Fruit fly (Drosophila melanogaster) whole organism, embryonic: ENCODE data around the gene Ugt305A1.
A peak's percentile ranks its signal among the peaks of the same experiment; 100 is the strongest.

ENCODE experiments used
- ATbp ChIP-seq: fragments of 200-800 bp; sonication (Bioruptor generic); optimal IDR thresholded peaks from 2 replicates; lab custom pipeline; 2017; ENCODE audit warnings: missing biosample characterization, mild to moderate bottlenecking, missing genetic modification characterization, missing genetic modification reagents
- Ada2b ChIP-seq: fragments of 200-800 bp; sonication (Bioruptor generic); IDR thresholded peaks from 2 replicates; pipeline ENCODE4 v1.3.6; 2022; ENCODE audit warnings: missing biosample characterization, missing genetic modification characterization
- Antp ChIP-seq: fragments of 200-800 bp; sonication (Bioruptor generic); optimal IDR thresholded peaks from 3 replicates; lab custom pipeline; 2016; ENCODE audit warnings: missing biosample characterization, missing genetic modification characterization
- CG10462 ChIP-seq: fragments of 200-800 bp; sonication (Bioruptor generic); optimal IDR thresholded peaks from 2 replicates; lab custom pipeline; 2016; ENCODE audit warnings: missing biosample characterization, missing genetic modification characterization
- CG18476 ChIP-seq: fragments of 200-800 bp; sonication (Bioruptor generic); optimal IDR thresholded peaks from 2 replicates; lab custom pipeline; 2016; ENCODE audit warnings: missing biosample characterization, mild to moderate bottlenecking, missing genetic modification characterization
- CG2120 ChIP-seq: fragments of 200-800 bp; sonication (Bioruptor generic); optimal IDR thresholded peaks from 3 replicates; lab custom pipeline; 2016; ENCODE audit warnings: missing biosample characterization, missing genetic modification characterization
- CG3065 ChIP-seq: fragments of 200-800 bp; sonication (Bioruptor generic); optimal IDR thresholded peaks from 2 replicates; lab custom pipeline; 2016; ENCODE audit warnings: missing biosample characterization, missing genetic modification characterization
- CG3838 ChIP-seq: fragments of 200-800 bp; sonication (Bioruptor generic); optimal IDR thresholded peaks from 3 replicates; lab custom pipeline; 2016; ENCODE audit warnings: missing biosample characterization, missing genetic modification characterization
- CG4282 ChIP-seq: fragments of 200-800 bp; sonication (Bioruptor generic); optimal IDR thresholded peaks from 2 replicates; lab custom pipeline; 2016; ENCODE audit warnings: missing biosample characterization, missing genetic modification characterization
- CG4707 ChIP-seq: fragments of 200-800 bp; sonication (Bioruptor generic); optimal IDR thresholded peaks from 2 replicates; lab custom pipeline; 2018; ENCODE audit warnings: missing biosample characterization, mild to moderate bottlenecking, missing genetic modification characterization, moderate library complexity
- CG6254 ChIP-seq: fragments of 200-800 bp; sonication (Bioruptor generic); optimal IDR thresholded peaks from 3 replicates; lab custom pipeline; 2017; ENCODE audit warnings: mild to moderate bottlenecking, missing biosample characterization, missing genetic modification reagents, missing genetic modification characterization
- CG7357 ChIP-seq: fragments of 200-800 bp; sonication (Bioruptor generic); IDR thresholded peaks from 3 replicates; pipeline ENCODE4 v1.3.6; 2022; ENCODE audit warnings: missing biosample characterization, missing genetic modification characterization
- Chrac-16 ChIP-seq: fragments of 200-800 bp; sonication (Bioruptor generic); optimal IDR thresholded peaks from 3 replicates; lab custom pipeline; 2016; ENCODE audit warnings: missing biosample characterization, missing genetic modification characterization
- Doc3 ChIP-seq: fragments of 200-800 bp; sonication (Bioruptor generic); IDR thresholded peaks from 3 replicates; pipeline ENCODE4 v1.3.6; 2022; ENCODE audit warnings: missing biosample characterization, missing genetic modification characterization; ENCODE audit not compliant: partially characterized antibody
- ERR ChIP-seq: fragments of 200-800 bp; sonication (Bioruptor generic); optimal IDR thresholded peaks from 2 replicates; lab custom pipeline; 2016; ENCODE audit warnings: missing biosample characterization, missing genetic modification characterization
- HLH3B ChIP-seq: fragments of 200-800 bp; sonication (Bioruptor generic); IDR thresholded peaks from 2 replicates; pipeline ENCODE4 v1.3.6; 2022; ENCODE audit warnings: missing biosample characterization, missing genetic modification characterization
- Hey ChIP-seq: fragments of 200-800 bp; sonication (Bioruptor generic); optimal IDR thresholded peaks from 3 replicates; lab custom pipeline; 2018; ENCODE audit warnings: missing biosample characterization, mild to moderate bottlenecking, missing genetic modification characterization
- NC2β ChIP-seq: fragments of 200-800 bp; sonication (Bioruptor generic); optimal IDR thresholded peaks from 2 replicates; lab custom pipeline; 2016; ENCODE audit warnings: missing biosample characterization, missing genetic modification characterization
- Neu2 ChIP-seq: fragments of 200-800 bp; sonication (Bioruptor generic); optimal IDR thresholded peaks from 3 replicates; lab custom pipeline; 2016; ENCODE audit warnings: missing biosample characterization, missing genetic modification characterization, borderline replicate concordance
- bsh ChIP-seq, 2 experiments: fragments of 200-800 bp; sonication (Bioruptor generic); optimal IDR thresholded peaks; 2 replicates each; lab custom pipeline; 2017 to 2018; ENCODE audit warnings: mild to moderate bottlenecking in 2 of 2, missing biosample characterization in 2 of 2, missing genetic modification characterization in 2 of 2, moderate library complexity in 1 of 2
- emc ChIP-seq: fragments of 200-800 bp; sonication (Bioruptor generic); optimal IDR thresholded peaks from 2 replicates; lab custom pipeline; 2016; ENCODE audit warnings: missing biosample characterization, missing genetic modification characterization
- en ChIP-seq: fragments of 200-800 bp; sonication (Bioruptor generic); optimal IDR thresholded peaks from 2 replicates; lab custom pipeline; 2016; ENCODE audit warnings: missing biosample characterization, missing genetic modification characterization
- esg ChIP-seq: fragments of 200-800 bp; sonication (Bioruptor generic); conservative IDR thresholded peaks from 2 replicates; pipeline ENCODE4 v1.3.6; 2022; ENCODE audit warnings: missing biosample characterization, missing genetic modification characterization
- fd96Cb ChIP-seq: fragments of 200-800 bp; sonication (Bioruptor generic); optimal IDR thresholded peaks from 2 replicates; lab custom pipeline; 2018; ENCODE audit warnings: missing biosample characterization, mild to moderate bottlenecking, missing genetic modification characterization, moderate library complexity
- ftz-f1 ChIP-seq: fragments of 200-800 bp; sonication (Bioruptor generic); optimal IDR thresholded peaks from 2 replicates; lab custom pipeline; 2016; ENCODE audit warnings: missing biosample characterization, missing genetic modification characterization
- insv ChIP-seq, 2 experiments: fragments of 200-800 bp; sonication (Bioruptor generic); optimal IDR thresholded peaks; 3 replicates each; lab custom pipeline; 2016 to 2018; ENCODE audit warnings: missing biosample characterization in 2 of 2, missing genetic modification characterization in 2 of 2
- prd ChIP-seq, 3 experiments: fragments of >200 bp in 2 of 3; fragments of 200-800 bp in 1 of 3; sonication (Bioruptor generic) in 1 of 3; optimal IDR thresholded peaks in 2 of 3; IDR thresholded peaks in 1 of 3; 2 replicates in 2 of 3; 3 replicates in 1 of 3; pipeline versions ENCODE4 v1.3.6 to Lab custom; 2017 to 2022; ENCODE audit warnings: missing biosample characterization in 1 of 3, missing genetic modification characterization in 1 of 3
- tin ChIP-seq: fragments of 200-800 bp; sonication (Bioruptor generic); optimal IDR thresholded peaks from 3 replicates; lab custom pipeline; 2016; ENCODE audit warnings: missing biosample characterization, missing genetic modification characterization
- tio ChIP-seq: fragments of 200-800 bp; sonication (Bioruptor generic); optimal IDR thresholded peaks from 2 replicates; lab custom pipeline; 2017; ENCODE audit warnings: missing biosample characterization, missing genetic modification characterization, inconsistent platforms
- toy ChIP-seq: fragments of 200-800 bp; sonication (Bioruptor generic); IDR thresholded peaks from 2 replicates; pipeline ENCODE4 v1.3.6; 2022; ENCODE audit warnings: missing biosample characterization, missing genetic modification characterization
- vnd ChIP-seq: fragments of 200-800 bp; sonication (Bioruptor generic); IDR thresholded peaks from 3 replicates; pipeline ENCODE4 v1.3.6; 2022; ENCODE audit warnings: missing biosample characterization, missing genetic modification characterization; ENCODE audit not compliant: partially characterized antibody
- zen ChIP-seq: fragments of 200-800 bp; sonication (Bioruptor generic); optimal IDR thresholded peaks from 3 replicates; lab custom pipeline; 2018; ENCODE audit warnings: missing biosample characterization, mild to moderate bottlenecking, missing genetic modification characterization, moderate library complexity

Ugt305A1 gene

dm6 chr3L:4108844-4109494, 49.4 kb downstream of the Ugt305A1 start (continued):
- TF ChIP-seq tin (peak; percentile 56), CG4707 (GFP tag; lab: Kevin White, UChicago) (no peak), CG10462 (GFP tag; lab: Kevin White, UChicago) (peak; percentile 31), vnd (GFP tag; lab: Robert Waterston, UW) (no peak), CG2120 (GFP tag; lab: Kevin White, UChicago) (peak; percentile 84), insv (GFP tag; optimal IDR thresholded peaks at IDR 0.05; lab: Kevin White, UChicago) (peak in 1 of 2 experiments; percentile 26), ERR (GFP tag; lab: Kevin White, UChicago) (no peak), bsh (GFP tag; optimal IDR thresholded peaks at IDR 0.05; lab: Kevin White, UChicago) (peak; percentile 21 to 73), Doc3 (GFP tag; lab: Robert Waterston, UW) (no peak), emc (no peak), tio (GFP tag; lab: Kevin White, UChicago) (no peak), NC2β (GFP tag; lab: Kevin White, UChicago) (peak; percentile 47), Chrac-16 (GFP tag; lab: Kevin White, UChicago) (peak; percentile 65), Hey (tag; lab: Kevin White, UChicago) (no peak), esg (GFP tag; lab: Robert Waterston, UW) (peak; percentile 42; the same call in 1 of the 2 replicates), ftz-f1 (no peak), fd96Cb (tag; lab: Kevin White, UChicago) (peak; percentile 74), ATbp (GFP tag; lab: Kevin White, UChicago) (peak; percentile 68), Antp (GFP tag; lab: Kevin White, UChicago) (peak; percentile 63), CG4282 (GFP tag; lab: Kevin White, UChicago) (no peak), Neu2 (GFP tag; lab: Kevin White, UChicago) (no peak), CG6254 (peak; percentile 64), HLH3B (GFP tag; lab: Robert Waterston, UW) (peak; percentile 21; the same call in 1 of the 2 replicates)

DNA sequence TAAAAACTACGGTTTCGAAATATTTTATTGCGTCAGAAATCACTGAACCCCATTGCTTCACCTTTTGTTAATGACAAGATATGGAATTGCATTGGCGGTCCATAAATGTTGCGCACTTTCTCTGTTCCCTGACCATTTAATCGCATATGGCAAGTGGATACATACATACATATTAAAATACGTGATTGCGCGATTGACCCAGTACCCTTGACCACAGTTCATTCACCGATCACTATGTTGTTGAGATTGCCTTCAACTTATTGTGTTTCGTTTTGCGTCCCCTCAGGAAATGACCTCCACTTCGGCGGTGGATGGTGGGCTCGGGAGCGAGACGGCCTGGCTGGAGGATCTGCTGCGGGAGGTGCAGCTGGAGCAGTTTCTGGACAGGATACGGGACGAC, 50.6 kb downstream of the Ugt305A1 start:
- TF ChIP-seq CG18476 (GFP tag; lab: Kevin White, UChicago) (no peak), CG3065 (GFP tag; lab: Kevin White, UChicago) (no peak), HLH3B (GFP tag; lab: Robert Waterston, UW) (no peak), CG3838 (GFP tag; lab: Kevin White, UChicago) (no peak), zen (no peak), CG7357 (GFP tag; lab: Robert Waterston, UW) (no peak), en (GFP tag; lab: Kevin White, UChicago) (no peak), prd (optimal IDR thresholded peaks at IDR 0.05; lab: Kevin White, UChicago) (no peak), prd (GFP tag; IDR thresholded peaks at IDR 0.05; lab: Robert Waterston, UW) (no peak), toy (GFP tag; lab: Robert Waterston, UW) (no peak), Ada2b (GFP tag; lab: Robert Waterston, UW) (no peak)
